Fruit fly (Drosophila melanogaster) whole organism, embryonic: ENCODE results near the gene uif.

ENCODE experiments used
- BtbVII ChIP-seq: fragments of 200-800 bp; sonication (Bioruptor generic); optimal IDR thresholded peaks from 3 replicates; lab custom pipeline; 2017; ENCODE audit warnings: missing biosample characterization, mild to moderate bottlenecking, missing genetic modification characterization
- CG10462 ChIP-seq: fragments of 200-800 bp; sonication (Bioruptor generic); optimal IDR thresholded peaks from 2 replicates; lab custom pipeline; 2016; ENCODE audit warnings: missing biosample characterization, missing genetic modification characterization
- CG11398 ChIP-seq: fragments of 200-800 bp; sonication (Bioruptor generic); optimal IDR thresholded peaks from 2 replicates; lab custom pipeline; 2016; ENCODE audit warnings: missing biosample characterization, missing genetic modification characterization
- CG12659 ChIP-seq: fragments of 200-800 bp; sonication (Bioruptor generic); optimal IDR thresholded peaks from 3 replicates; lab custom pipeline; 2017; ENCODE audit warnings: mild to moderate bottlenecking, missing biosample characterization, missing genetic modification reagents, missing genetic modification characterization
- CG14667 ChIP-seq: fragments of 200-800 bp; sonication (Bioruptor generic); IDR thresholded peaks from 2 replicates; pipeline ENCODE4 v1.3.6; 2022; ENCODE audit warnings: missing biosample characterization, missing genetic modification characterization
- CG14860 ChIP-seq: fragments of 200-800 bp; sonication (Bioruptor generic); IDR thresholded peaks from 3 replicates; pipeline ENCODE4 v1.3.6; 2022; ENCODE audit warnings: missing biosample characterization, missing genetic modification characterization; ENCODE audit not compliant: partially characterized antibody
- CG15269 ChIP-seq: fragments of 200-800 bp; sonication (Bioruptor generic); optimal IDR thresholded peaks from 2 replicates; lab custom pipeline; 2018; ENCODE audit warnings: missing biosample characterization, mild to moderate bottlenecking, missing genetic modification characterization, moderate library complexity
- CG17186 ChIP-seq: fragments of 200-800 bp; sonication (Bioruptor generic); optimal IDR thresholded peaks from 3 replicates; lab custom pipeline; 2017; ENCODE audit warnings: missing biosample characterization, missing genetic modification reagents, missing genetic modification characterization
- CG17385 ChIP-seq: fragments of 200-800 bp; sonication (Bioruptor generic); optimal IDR thresholded peaks from 3 replicates; lab custom pipeline; 2018; ENCODE audit warnings: missing biosample characterization, mild to moderate bottlenecking, missing genetic modification characterization
- CG1832 ChIP-seq: fragments of 200-800 bp; sonication (Bioruptor generic); optimal IDR thresholded peaks from 2 replicates; lab custom pipeline; 2017; ENCODE audit warnings: missing biosample characterization, mild to moderate bottlenecking, missing genetic modification characterization, inconsistent platforms
- CG18476 ChIP-seq: fragments of 200-800 bp; sonication (Bioruptor generic); optimal IDR thresholded peaks from 2 replicates; lab custom pipeline; 2016; ENCODE audit warnings: missing biosample characterization, mild to moderate bottlenecking, missing genetic modification characterization
- CG7928 ChIP-seq: fragments of 200-800 bp; sonication (Bioruptor generic); optimal IDR thresholded peaks from 2 replicates; lab custom pipeline; 2017; ENCODE audit warnings: missing biosample characterization, mild to moderate bottlenecking, missing genetic modification characterization
- CG8478 ChIP-seq: fragments of >200 bp; optimal IDR thresholded peaks from 2 replicates; lab custom pipeline; 2018
- CG8924 ChIP-seq: fragments of 200-800 bp; optimal IDR thresholded peaks from 3 replicates; lab custom pipeline; 2019; ENCODE audit warnings: missing biosample characterization, mild to moderate bottlenecking, missing genetic modification characterization, moderate library complexity
- CG9797 ChIP-seq: fragments of 200-800 bp; sonication (Bioruptor generic); optimal IDR thresholded peaks from 3 replicates; lab custom pipeline; 2018; ENCODE audit warnings: missing biosample characterization, mild to moderate bottlenecking, missing genetic modification characterization
- D19A ChIP-seq: fragments of 200-800 bp; optimal IDR thresholded peaks from 3 replicates; lab custom pipeline; 2019; ENCODE audit warnings: missing biosample characterization, mild to moderate bottlenecking, missing genetic modification characterization, moderate library complexity
- D19B ChIP-seq: fragments of 200-800 bp; sonication (Bioruptor generic); optimal IDR thresholded peaks from 2 replicates; lab custom pipeline; 2017; ENCODE audit warnings: missing biosample characterization, mild to moderate bottlenecking, missing genetic modification characterization
- Doc3 ChIP-seq: fragments of 200-800 bp; sonication (Bioruptor generic); IDR thresholded peaks from 3 replicates; pipeline ENCODE4 v1.3.6; 2022; ENCODE audit warnings: missing biosample characterization, missing genetic modification characterization; ENCODE audit not compliant: partially characterized antibody
- E2f2 ChIP-seq: fragments of 200-800 bp; sonication (Bioruptor generic); IDR thresholded peaks from 2 replicates; pipeline ENCODE4 v1.3.6; 2022; ENCODE audit warnings: missing biosample characterization, missing genetic modification characterization
- Ets65A ChIP-seq: fragments of 200-800 bp; sonication (Bioruptor generic); peaks from one replicate; lab custom pipeline; 2016; ENCODE audit warnings: missing biosample characterization, missing genetic modification characterization
- GATAe ChIP-seq: fragments of 200-800 bp; sonication (Bioruptor generic); conservative IDR thresholded peaks from 2 replicates; pipeline ENCODE4 v1.3.6; 2022; ENCODE audit warnings: missing biosample characterization, missing genetic modification characterization
- HLH4C ChIP-seq: fragments of 200-800 bp; sonication (Bioruptor generic); IDR thresholded peaks from 3 replicates; pipeline ENCODE4 v1.3.6; 2022; ENCODE audit warnings: missing biosample characterization, missing genetic modification characterization; ENCODE audit not compliant: partially characterized antibody
- Hsf ChIP-seq: fragments of 200-800 bp; sonication (Bioruptor generic); optimal IDR thresholded peaks from 3 replicates; lab custom pipeline; 2016; ENCODE audit warnings: missing biosample characterization, missing genetic modification characterization
- Lhr ChIP-seq: fragments of 200-800 bp; sonication (Bioruptor generic); optimal IDR thresholded peaks from 3 replicates; lab custom pipeline; 2017; ENCODE audit warnings: mild to moderate bottlenecking, missing biosample characterization, missing genetic modification reagents, missing genetic modification characterization
- Myb ChIP-seq: fragments of 200-800 bp; sonication (Bioruptor generic); optimal IDR thresholded peaks from 2 replicates; lab custom pipeline; 2016; ENCODE audit warnings: missing biosample characterization, missing genetic modification characterization
- NC2α ChIP-seq: fragments of 200-800 bp; sonication (Bioruptor generic); optimal IDR thresholded peaks from 2 replicates; lab custom pipeline; 2016; ENCODE audit warnings: missing biosample characterization, missing genetic modification characterization
- NC2β ChIP-seq: fragments of 200-800 bp; sonication (Bioruptor generic); optimal IDR thresholded peaks from 2 replicates; lab custom pipeline; 2016; ENCODE audit warnings: missing biosample characterization, missing genetic modification characterization
- Nf-YA ChIP-seq: fragments of 200-800 bp; sonication (Bioruptor generic); IDR thresholded peaks from 2 replicates; pipeline ENCODE4 v1.3.6; 2022; ENCODE audit warnings: missing biosample characterization, missing genetic modification characterization
- Pdp1 ChIP-seq, 2 experiments: fragments of 200-800 bp; sonication (Bioruptor generic); optimal IDR thresholded peaks; 3 replicates each; lab custom pipeline; 2016; ENCODE audit warnings: missing biosample characterization in 2 of 2, missing genetic modification characterization in 2 of 2, mild to moderate bottlenecking in 1 of 2, moderate library complexity in 1 of 2
- Sry-δ ChIP-seq: fragments of 200-800 bp; sonication (Bioruptor generic); optimal IDR thresholded peaks from 2 replicates; lab custom pipeline; 2016; ENCODE audit warnings: missing biosample characterization, missing genetic modification characterization
- Xrp1 ChIP-seq: fragments of 200-800 bp; sonication (Bioruptor generic); IDR thresholded peaks from 2 replicates; pipeline ENCODE4 v1.3.6; 2022; ENCODE audit warnings: missing biosample characterization, missing genetic modification characterization
- YL-1 ChIP-seq: fragments of 200-800 bp; sonication (Bioruptor generic); optimal IDR thresholded peaks from 3 replicates; lab custom pipeline; 2017; ENCODE audit warnings: missing biosample characterization, mild to moderate bottlenecking, missing genetic modification characterization
- bigmax ChIP-seq: fragments of 200-800 bp; sonication (Bioruptor generic); optimal IDR thresholded peaks from 2 replicates; lab custom pipeline; 2018; ENCODE audit warnings: missing biosample characterization, mild to moderate bottlenecking, missing genetic modification characterization
- crp ChIP-seq, 2 experiments: fragments of 200-800 bp; sonication (Bioruptor generic); optimal IDR thresholded peaks; 2 replicates in 1 of 2; 3 replicates in 1 of 2; lab custom pipeline; 2017; ENCODE audit warnings: missing biosample characterization in 2 of 2, missing genetic modification characterization in 2 of 2, mild to moderate bottlenecking in 1 of 2, moderate library complexity in 1 of 2
- ems ChIP-seq: fragments of 200-800 bp; sonication (Bioruptor generic); optimal IDR thresholded peaks from 3 replicates; lab custom pipeline; 2016; ENCODE audit warnings: missing biosample characterization, missing genetic modification characterization
- exex ChIP-seq: fragments of 200-800 bp; sonication (Bioruptor generic); optimal IDR thresholded peaks from 4 replicates; lab custom pipeline; 2018; ENCODE audit warnings: missing biosample characterization, mild to moderate bottlenecking, missing genetic modification characterization, moderate library complexity
- gfzf ChIP-seq: fragments of 200-800 bp; sonication (Bioruptor generic); optimal IDR thresholded peaks from 2 replicates; lab custom pipeline; 2016; ENCODE audit warnings: missing biosample characterization, mild to moderate bottlenecking, missing genetic modification characterization, moderate library complexity
- grau ChIP-seq: fragments of 200-800 bp; optimal IDR thresholded peaks from 3 replicates; lab custom pipeline; 2019; ENCODE audit warnings: missing biosample characterization, mild to moderate bottlenecking, missing genetic modification characterization, moderate library complexity
- gro ChIP-seq: fragments of 200-800 bp; sonication (Bioruptor generic); optimal IDR thresholded peaks from 2 replicates; lab custom pipeline; 2016; ENCODE audit warnings: missing biosample characterization, missing genetic modification characterization
- hth ChIP-seq: fragments of >200 bp; optimal IDR thresholded peaks from 2 replicates; lab custom pipeline; 2017; ENCODE audit warnings: inconsistent platforms
- kni ChIP-seq: fragments of 200-800 bp; sonication (Bioruptor generic); optimal IDR thresholded peaks from 3 replicates; lab custom pipeline; 2017; ENCODE audit warnings: mild to moderate bottlenecking, missing biosample characterization, missing genetic modification reagents, missing genetic modification characterization
- mam ChIP-seq: fragments of 200-800 bp; sonication (Bioruptor generic); optimal IDR thresholded peaks from 3 replicates; lab custom pipeline; 2016; ENCODE audit warnings: missing biosample characterization, missing genetic modification characterization
- nerfin-1 ChIP-seq: fragments of 200-800 bp; sonication (Bioruptor generic); optimal IDR thresholded peaks from 3 replicates; lab custom pipeline; 2019; ENCODE audit warnings: missing biosample characterization, mild to moderate bottlenecking, missing genetic modification characterization, moderate library complexity
- pzg ChIP-seq: fragments of 200-800 bp; sonication (Bioruptor generic); optimal IDR thresholded peaks from 3 replicates; lab custom pipeline; 2018; ENCODE audit warnings: missing biosample characterization, mild to moderate bottlenecking, missing genetic modification characterization, moderate library complexity
- slbo ChIP-seq: fragments of 200-800 bp; sonication (Bioruptor generic); IDR thresholded peaks from 2 replicates; pipeline ENCODE4 v1.3.6; 2022; ENCODE audit warnings: missing biosample characterization, missing genetic modification characterization
- sna ChIP-seq: fragments of 200-800 bp; sonication (Bioruptor generic); IDR thresholded peaks from 2 replicates; pipeline ENCODE4 v1.3.6; 2022; ENCODE audit warnings: missing biosample characterization, missing genetic modification characterization; ENCODE audit not compliant: partially characterized antibody
- so ChIP-seq: fragments of 200-800 bp; sonication (Bioruptor generic); IDR thresholded peaks from 3 replicates; pipeline ENCODE4 v1.3.6; 2022; ENCODE audit warnings: missing biosample characterization, missing genetic modification characterization
- sob ChIP-seq: fragments of 200-800 bp; sonication (Bioruptor generic); IDR thresholded peaks from 2 replicates; pipeline ENCODE4 v1.3.6; 2022; ENCODE audit warnings: missing biosample characterization, missing genetic modification characterization
- tna ChIP-seq: fragments of 200-800 bp; sonication (Bioruptor generic); IDR thresholded peaks from 2 replicates; pipeline ENCODE4 v1.3.6; 2022; ENCODE audit warnings: missing biosample characterization, missing genetic modification characterization; ENCODE audit not compliant: partially characterized antibody
- zen ChIP-seq: fragments of 200-800 bp; sonication (Bioruptor generic); optimal IDR thresholded peaks from 3 replicates; lab custom pipeline; 2018; ENCODE audit warnings: missing biosample characterization, mild to moderate bottlenecking, missing genetic modification characterization, moderate library complexity

Gene uif

DNA sequence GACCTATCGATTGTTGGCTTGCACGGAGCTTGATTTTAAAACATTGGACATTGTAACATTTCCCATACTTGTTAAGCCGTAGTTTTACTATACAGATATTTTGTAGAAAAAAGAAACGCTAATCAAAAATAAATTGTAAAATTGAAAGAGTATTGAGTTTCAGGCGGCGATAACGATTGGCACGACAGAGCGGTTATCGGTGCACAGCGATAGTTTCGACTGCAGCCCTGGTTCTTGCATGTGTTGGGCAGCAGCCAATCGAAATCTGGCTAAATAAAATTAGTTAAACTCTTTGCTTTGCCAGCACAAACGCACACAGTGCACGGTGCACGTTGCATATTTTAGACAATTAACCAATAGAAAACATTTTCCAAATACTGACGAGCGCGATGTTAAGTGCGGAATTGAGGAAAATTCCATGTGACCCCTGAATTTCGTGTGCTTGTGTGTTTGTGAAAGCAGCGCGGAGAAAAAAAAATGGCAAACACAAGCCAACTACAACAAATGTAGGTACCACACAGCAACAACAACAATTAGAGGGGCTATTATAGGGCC, 27.7 kb upstream of the uif start, which contains the start of gene milt (continued):
- TF ChIP-seq CG8478 (no peak), kni (GFP tag; lab: Kevin White, UChicago) (peak; percentile 24), Hsf (GFP tag; lab: Kevin White, UChicago) (peak; percentile 22), D19A (tag; lab: Kevin White, UChicago) (peak; percentile 73), Sry-δ (GFP tag; lab: Kevin White, UChicago) (peak; percentile 83), BtbVII (GFP tag; lab: Kevin White, UChicago) (no peak), zen (peak; percentile 1), CG14860 (GFP tag; lab: Robert Waterston, UW) (peak; percentile 77), Doc3 (GFP tag; lab: Robert Waterston, UW) (peak; percentile 68; the same call in 2 of the 3 replicates), nerfin-1 (tag; lab: Kevin White, UChicago) (peak; percentile 31), ems (GFP tag; lab: Kevin White, UChicago) (peak; percentile 53), CG1832 (GFP tag; lab: Kevin White, UChicago) (no peak), HLH4C (GFP tag; lab: Robert Waterston, UW) (peak; percentile 93), Lhr (GFP tag; lab: Kevin White, UChicago) (no peak), gfzf (peak; percentile 21), CG15269 (no peak), NC2α (GFP tag; lab: Kevin White, UChicago) (no peak), gro (GFP tag; lab: Kevin White, UChicago) (peak; percentile 15), hth (lab: Kevin White, UChicago) (no peak), D19B (GFP tag; lab: Kevin White, UChicago) (no peak), GATAe (GFP tag; lab: Robert Waterston, UW) (no peak), CG9797 (GFP tag; lab: Kevin White, UChicago) (no peak), crp (GFP tag; optimal IDR thresholded peaks at IDR 0.05; lab: Kevin White, UChicago) (peak in 1 of 2 experiments; percentile 14), Nf-YA (GFP tag; lab: Robert Waterston, UW) (no peak), CG8924 (tag; lab: Kevin White, UChicago) (peak; percentile 79), Xrp1 (GFP tag; lab: Robert Waterston, UW) (0 out of 2 replicates have a peak, but pooled peaks have one; percentile 22), CG7928 (peak; percentile 96), CG12659 (GFP tag; lab: Kevin White, UChicago) (peak; percentile 63), NC2β (GFP tag; lab: Kevin White, UChicago) (peak; percentile 38), CG17186 (GFP tag; lab: Kevin White, UChicago) (peak; percentile 78), slbo (peak; percentile 34), Myb (peak; percentile 33), pzg (GFP tag; lab: Kevin White, UChicago) (peak; percentile 72), tna (GFP tag; lab: Robert Waterston, UW) (peak; percentile 92), grau (peak; percentile 3), YL-1 (GFP tag; lab: Kevin White, UChicago) (peak; percentile 88), mam (GFP tag; lab: Kevin White, UChicago) (no peak), E2f2 (GFP tag; lab: Robert Waterston, UW) (peak; percentile 72), exex (peak; percentile 12), Ets65A (GFP tag; lab: Kevin White, UChicago) (peak; percentile 85), sna (GFP tag; lab: Robert Waterston, UW) (peak; percentile 76), CG14667 (no peak), bigmax (peak; percentile 37), CG17385 (GFP tag; lab: Kevin White, UChicago) (no peak), sob (peak; percentile 25; the same call in 1 of the 2 replicates), CG10462 (GFP tag; lab: Kevin White, UChicago) (no peak), CG11398 (no peak), Pdp1 (GFP tag; optimal IDR thresholded peaks at IDR 0.05; lab: Kevin White, UChicago) (no peak), CG18476 (GFP tag; lab: Kevin White, UChicago) (no peak), so (GFP tag; lab: Robert Waterston, UW) (peak; percentile 72; the same call in 2 of the 3 replicates)
